Worm (Caenorhabditis elegans) whole organism, L1 larva: ENCODE measurements around the gene str-264.

Experiments
- C16A3.4 ChIP-seq: fragments of 150-350 bp; optimal IDR thresholded peaks from 2 replicates; lab custom pipeline; 2014; ENCODE audit warnings: missing biosample characterization, missing genetic modification characterization
- F16B12.6 ChIP-seq: fragments of 150-350 bp; optimal IDR thresholded peaks from 2 replicates; lab custom pipeline; 2014; ENCODE audit warnings: missing biosample characterization, missing genetic modification characterization
- ama-1 ChIP-seq: fragments of 150-350 bp; optimal IDR thresholded peaks from 2 replicates; lab custom pipeline; 2014
- blmp-1 ChIP-seq: fragments of 150-350 bp; optimal IDR thresholded peaks from 2 replicates; lab custom pipeline; 2014; ENCODE audit warnings: missing biosample characterization, missing genetic modification characterization
- ceh-8 ChIP-seq: fragments of 200-800 bp; sonication (Bioruptor generic); optimal IDR thresholded peaks from 2 replicates; lab custom pipeline; 2018; ENCODE audit warnings: mild to moderate bottlenecking, missing genetic modification characterization, moderate library complexity, missing compliant biosample characterization
- ceh-82 ChIP-seq, 3 experiments: fragments of 150-350 bp in 1 of 3; sonication (generic microtip) in 2 of 3; optimal IDR thresholded peaks; 2 replicates each; lab custom pipeline; 2014 to 2017; ENCODE audit warnings: missing biosample characterization in 3 of 3, missing genetic modification characterization in 3 of 3
- dpl-1 ChIP-seq, 3 experiments: fragments of 150-350 bp in 2 of 3; sonication (generic microtip) in 1 of 3; optimal IDR thresholded peaks; 2 replicates each; lab custom pipeline; 2014 to 2017; ENCODE audit warnings: missing biosample characterization in 3 of 3, missing genetic modification characterization in 3 of 3, missing genetic modification reagents in 3 of 3
- dsc-1 ChIP-seq: sonication (generic microtip); optimal IDR thresholded peaks from 2 replicates; lab custom pipeline; 2016; ENCODE audit warnings: mild to moderate bottlenecking, missing genetic modification characterization, missing compliant biosample characterization
- efl-1 ChIP-seq, 4 experiments: fragments of 150-350 bp; optimal IDR thresholded peaks in 3 of 4; peaks in 1 of 4; 1 replicate in 1 of 4; 2 replicates in 3 of 4; lab custom pipeline; 2014; ENCODE audit warnings: missing biosample characterization in 2 of 4, missing genetic modification characterization in 2 of 4, missing genetic modification reagents in 2 of 4
- efl-3 ChIP-seq: fragments of 200-800 bp; sonication (Bioruptor generic); optimal IDR thresholded peaks from 2 replicates; lab custom pipeline; 2018; ENCODE audit warnings: mild to moderate bottlenecking, missing genetic modification characterization, missing compliant biosample characterization
- egl-13 ChIP-seq: sonication (generic microtip); optimal IDR thresholded peaks from 2 replicates; lab custom pipeline; 2016; ENCODE audit warnings: missing genotype, missing genetic modification reagents, missing genetic modification characterization, missing compliant biosample characterization
- egl-27 ChIP-seq, 2 experiments: fragments of 150-350 bp in 1 of 2; sonication (generic microtip); optimal IDR thresholded peaks; 3 replicates each; lab custom pipeline; 2017 to 2018; ENCODE audit warnings: missing biosample characterization in 2 of 2, missing genetic modification characterization in 2 of 2, missing genetic modification reagents in 2 of 2
- elt-2 ChIP-seq: sonication (generic microtip); optimal IDR thresholded peaks from 2 replicates; lab custom pipeline; 2016; ENCODE audit warnings: missing genetic modification characterization, mild to moderate bottlenecking, inconsistent platforms, missing compliant biosample characterization, missing genetic modification reagents
- elt-3 ChIP-seq, 6 experiments: fragments of 150-350 bp in 1 of 6; sonication (generic microtip); optimal IDR thresholded peaks; 2 replicates each; lab custom pipeline; 2017 to 2018; ENCODE audit warnings: missing biosample characterization in 6 of 6, missing genetic modification characterization in 6 of 6, inconsistent platforms in 1 of 6
- ets-5 ChIP-seq: fragments of 200-800 bp; sonication (Bioruptor generic); IDR thresholded peaks from 2 replicates; pipeline ENCODE4 v1.3.6; 2022; ENCODE audit warnings: missing genetic modification characterization, missing compliant biosample characterization
- fkh-4 ChIP-seq: sonication (generic microtip); optimal IDR thresholded peaks from 2 replicates; lab custom pipeline; 2016; ENCODE audit warnings: missing compliant biosample characterization, missing genetic modification characterization, borderline replicate concordance
- fos-1 ChIP-seq: fragments of 150-350 bp; optimal IDR thresholded peaks from 2 replicates; lab custom pipeline; 2014; ENCODE audit warnings: missing biosample characterization, missing genetic modification characterization
- grh-1 ChIP-seq: fragments of 200-800 bp; sonication (Bioruptor generic); IDR thresholded peaks from 2 replicates; pipeline ENCODE4 v1.3.6; 2022; ENCODE audit warnings: missing genetic modification reagents, missing genetic modification characterization, missing compliant biosample characterization
- hlh-4 ChIP-seq: sonication (generic microtip); optimal IDR thresholded peaks from 2 replicates; lab custom pipeline; 2016; ENCODE audit warnings: mild to moderate bottlenecking, missing genetic modification characterization, missing compliant biosample characterization
- isw-1 ChIP-seq: fragments of 200-800 bp; sonication (Bioruptor generic); IDR thresholded peaks from 2 replicates; pipeline ENCODE4 v1.3.6; 2022; ENCODE audit warnings: missing genetic modification characterization, missing compliant biosample characterization
- lin-39 ChIP-seq: fragments of 150-350 bp; optimal IDR thresholded peaks from 2 replicates; lab custom pipeline; 2014; ENCODE audit warnings: missing biosample characterization, missing genetic modification reagents, missing genetic modification characterization
- lsy-2 ChIP-seq, 2 experiments: fragments of 150-350 bp; optimal IDR thresholded peaks; 2 replicates each; lab custom pipeline; 2014; ENCODE audit warnings: missing biosample characterization in 2 of 2, missing genetic modification characterization in 2 of 2
- mab-9 ChIP-seq: fragments of 200-800 bp; sonication (Bioruptor generic); IDR thresholded peaks from 2 replicates; pipeline ENCODE4 v1.3.6; 2022; ENCODE audit warnings: missing genetic modification reagents, missing genetic modification characterization, missing compliant biosample characterization
- nhr-11 ChIP-seq: fragments of 150-350 bp; optimal IDR thresholded peaks from 2 replicates; lab custom pipeline; 2014; ENCODE audit warnings: missing biosample characterization, missing genetic modification characterization
- nhr-237 ChIP-seq: fragments of 150-350 bp; optimal IDR thresholded peaks from 2 replicates; lab custom pipeline; 2014; ENCODE audit warnings: missing biosample characterization, missing genetic modification characterization
- nhr-47 ChIP-seq: sonication (generic microtip); optimal IDR thresholded peaks from 2 replicates; lab custom pipeline; 2016; ENCODE audit warnings: mild to moderate bottlenecking, missing genetic modification characterization, moderate library complexity, missing compliant biosample characterization
- nhr-71 ChIP-seq: sonication (generic microtip); optimal IDR thresholded peaks from 2 replicates; lab custom pipeline; 2016; ENCODE audit warnings: mild to moderate bottlenecking, missing genetic modification characterization, moderate library complexity, missing compliant biosample characterization
- nhr-85 ChIP-seq: sonication (generic microtip); peaks from one replicate; lab custom pipeline; 2016; ENCODE audit warnings: missing genetic modification characterization, inconsistent platforms, missing compliant biosample characterization
- pax-3 ChIP-seq: fragments of 200-800 bp; sonication (Bioruptor generic); optimal IDR thresholded peaks from 2 replicates; lab custom pipeline; 2018; ENCODE audit warnings: mild to moderate bottlenecking, missing genetic modification characterization, moderate library complexity, missing compliant biosample characterization
- tbx-2 ChIP-seq: sonication (generic microtip); optimal IDR thresholded peaks from 2 replicates; lab custom pipeline; 2016; ENCODE audit warnings: missing genetic modification characterization, missing compliant biosample characterization
- unc-86 ChIP-seq: sonication (generic microtip); optimal IDR thresholded peaks from 2 replicates; lab custom pipeline; 2016; ENCODE audit warnings: missing genetic modification characterization, missing compliant biosample characterization
- unc-98 ChIP-seq: fragments of 200-800 bp; sonication (Bioruptor generic); IDR thresholded peaks from 2 replicates; pipeline ENCODE4 v1.3.6; 2022; ENCODE audit warnings: missing genetic modification characterization, missing compliant biosample characterization
- xbp-1 ChIP-seq: sonication (generic microtip); optimal IDR thresholded peaks from 2 replicates; lab custom pipeline; 2016; ENCODE audit warnings: missing genetic modification characterization, missing compliant biosample characterization
- zip-4 ChIP-seq: fragments of 200-800 bp; sonication (Bioruptor generic); optimal IDR thresholded peaks from 2 replicates; lab custom pipeline; 2018; ENCODE audit warnings: mild to moderate bottlenecking, missing genetic modification characterization, moderate library complexity, missing compliant biosample characterization

Gene str-264

ce11 chrV:15454322-15454721 is 38.1 kb downstream of the str-264 start:
- no peak for TF ChIP-seq lin-39 (tag; lab: Kevin White, UChicago)
- no peak for TF ChIP-seq mab-9
- TF ChIP-seq hlh-4 = no peak
- no peak for TF ChIP-seq ceh-8 (GFP tag; lab: Kevin White, UChicago)
- TF ChIP-seq lsy-2 (tag; optimal IDR thresholded peaks at IDR 0.05; lab: Kevin White, UChicago) = no peak
- TF ChIP-seq nhr-11 (tag; lab: Kevin White, UChicago) = no peak
- TF ChIP-seq nhr-85 (tag; lab: Kevin White, UChicago) = peak; percentile 22

DNA sequence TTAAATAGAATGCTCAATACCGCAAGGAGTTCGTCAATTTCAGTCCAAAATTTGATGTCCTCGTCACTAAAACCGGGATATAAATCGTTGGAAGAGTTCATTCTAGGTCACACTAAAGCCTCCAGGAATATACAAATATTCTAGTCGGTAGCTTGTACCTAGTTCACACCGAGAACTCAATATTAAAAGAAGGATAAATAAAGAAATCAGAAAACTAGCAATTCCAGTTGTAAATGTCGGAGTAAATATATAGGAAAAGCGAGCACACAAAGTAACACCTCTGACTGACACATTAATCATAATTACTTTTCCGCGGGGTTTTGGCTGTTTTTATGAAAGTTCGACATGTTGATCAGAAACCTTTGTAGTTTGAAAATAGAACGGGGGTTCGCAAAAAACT is 41.0 kb downstream of the str-264 start, which contains the start of gene srw-33:
Gene srw-33, minus strand, starts transcription at position 101 of the 400 bp plus-strand sequence.
- TF ChIP-seq elt-3 (tag; optimal IDR thresholded peaks at IDR 0.05; lab: Kevin White, UChicago) (no peak), fos-1 (no peak), ets-5 (GFP tag; lab: Robert Waterston, UW) (no peak), egl-27 (tag; optimal IDR thresholded peaks at IDR 0.05; lab: Kevin White, UChicago) (no peak), efl-1 (optimal IDR thresholded peaks at IDR 0.05; lab: Kevin White, UChicago) (no peak), efl-1 (GFP tag; optimal IDR thresholded peaks at IDR 0.05 in 1 of 2; lab: Kevin White, UChicago) (no peak), fkh-4 (no peak), xbp-1 (tag; lab: Kevin White, UChicago) (no peak), nhr-47 (tag; lab: Kevin White, UChicago) (no peak), grh-1 (GFP tag; lab: Robert Waterston, UW) (no peak)

- no peak for TF ChIP-seq nhr-85 (tag; lab: Kevin White, UChicago)
- no peak for TF ChIP-seq efl-3 (GFP tag; lab: Kevin White, UChicago)
- no peak for TF ChIP-seq C16A3.4 (tag; lab: Kevin White, UChicago)
- no peak for TF ChIP-seq zip-4 (GFP tag; lab: Kevin White, UChicago)
- no peak for TF ChIP-seq egl-13
- no peak for TF ChIP-seq dpl-1 (GFP tag; optimal IDR thresholded peaks at IDR 0.05; lab: Kevin White, UChicago)
- TF ChIP-seq ceh-82 (tag; optimal IDR thresholded peaks at IDR 0.05; lab: Kevin White, UChicago) = no peak
- no peak for TF ChIP-seq dsc-1 (tag; lab: Kevin White, UChicago)
- no peak for TF ChIP-seq tbx-2 (tag; lab: Kevin White, UChicago)
- TF ChIP-seq nhr-237 (tag; lab: Kevin White, UChicago) = no peak
- no peak for TF ChIP-seq fkh-4
- no peak for TF ChIP-seq grh-1 (GFP tag; lab: Robert Waterston, UW)
Observed at ce11 chrV:15448865-15449264, 43.6 kb downstream of the str-264 start, which contains the start of gene T26H5.14. TSS of gene T26H5.14 (plus strand) at chrV:15449165.

ce11 chrV:15448408-15448807 is 44.0 kb downstream of the str-264 start, which contains the start of gene T26H5.4:
TSS of gene T26H5.4 (minus strand) at chrV:15448701.
- TF ChIP-seq isw-1 (GFP tag; lab: Robert Waterston, UW) (no peak), F16B12.6 (tag; lab: Kevin White, UChicago) (no peak), unc-98 (GFP tag; lab: Robert Waterston, UW) (no peak), efl-1 (optimal IDR thresholded peaks at IDR 0.05; lab: Kevin White, UChicago) (no peak), efl-1 (GFP tag; optimal IDR thresholded peaks at IDR 0.05 in 1 of 2; lab: Kevin White, UChicago) (peak in 1 of 2 experiments; percentile 73), egl-13 (no peak), pax-3 (tag; lab: Kevin White, UChicago) (no peak), unc-86 (no peak), ama-1 (no peak), elt-2 (tag; lab: Kevin White, UChicago) (peak; percentile 95)

DNA sequence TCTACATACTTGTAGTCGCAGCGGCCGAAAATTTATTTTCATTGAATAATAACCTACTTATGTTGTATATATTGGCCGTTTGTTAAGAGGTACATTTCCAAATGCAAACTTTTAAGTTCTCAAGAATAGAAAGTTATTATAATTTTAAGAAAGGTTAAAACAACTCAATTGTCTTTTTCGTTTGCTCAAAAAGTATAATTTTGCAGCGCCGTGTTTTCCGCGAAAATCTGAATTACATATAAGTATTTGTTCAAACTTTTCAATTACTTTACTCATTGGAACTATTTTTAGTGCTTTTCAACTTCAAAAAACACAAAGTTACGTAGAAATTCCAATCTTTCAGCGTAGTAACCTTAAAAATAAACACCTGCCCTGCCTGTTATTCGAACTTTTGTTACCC is 47.0 kb downstream of the str-264 start, which contains the start of gene srh-239:
Gene srh-239, plus strand, starts transcription at position 301 of the 400 bp plus-strand sequence.
- TF ChIP-seq C16A3.4 (tag; lab: Kevin White, UChicago) (no peak), blmp-1 (tag; lab: Kevin White, UChicago) (no peak), nhr-71 (tag; lab: Kevin White, UChicago) (no peak), fkh-4 (no peak), unc-86 (no peak)
